Worm (Caenorhabditis elegans) whole organism, L2 larva: Measurements from ENCODE around the gene F26G1.11.

Source experiments
- F13H6.1 ChIP-seq: sonication (generic microtip); optimal IDR thresholded peaks from 2 replicates; lab custom pipeline; 2016; ENCODE audit warnings: missing genetic modification characterization, missing compliant biosample characterization
- R02D3.7 ChIP-seq: fragments of 150-350 bp; optimal IDR thresholded peaks from 2 replicates; lab custom pipeline; 2014; ENCODE audit warnings: missing biosample characterization, missing genetic modification characterization
- ZK546.5 ChIP-seq: sonication (generic microtip); optimal IDR thresholded peaks from 2 replicates; lab custom pipeline; 2017; ENCODE audit warnings: missing biosample characterization, missing genetic modification characterization
- alr-1 ChIP-seq: fragments of 150-350 bp; optimal IDR thresholded peaks from 2 replicates; lab custom pipeline; 2014; ENCODE audit warnings: missing biosample characterization, missing genetic modification characterization
- aly-2 ChIP-seq: fragments of 150-350 bp; optimal IDR thresholded peaks from 2 replicates; lab custom pipeline; 2014; ENCODE audit warnings: missing biosample characterization, missing genetic modification characterization
- ama-1 ChIP-seq: fragments of 150-350 bp; optimal IDR thresholded peaks from 2 replicates; lab custom pipeline; 2018; ENCODE audit warnings: inconsistent platforms
- blmp-1 ChIP-seq: sonication (generic microtip); optimal IDR thresholded peaks from 2 replicates; lab custom pipeline; 2017; ENCODE audit warnings: missing genetic modification characterization, mild to moderate bottlenecking, missing compliant biosample characterization, antibody characterized with exemption, moderate library complexity; ENCODE audit not compliant: insufficient read depth
- ceh-16 ChIP-seq: fragments of 150-350 bp; optimal IDR thresholded peaks from 2 replicates; lab custom pipeline; 2014; ENCODE audit warnings: missing biosample characterization, missing genetic modification characterization
- crh-2 ChIP-seq: sonication (generic microtip); optimal IDR thresholded peaks from 2 replicates; lab custom pipeline; 2017; ENCODE audit warnings: missing biosample characterization, missing genetic modification characterization
- dmd-4 ChIP-seq: sonication (generic microtip); optimal IDR thresholded peaks from 2 replicates; lab custom pipeline; 2017; ENCODE audit warnings: missing biosample characterization, missing genetic modification characterization
- egl-27 ChIP-seq: sonication (generic microtip); optimal IDR thresholded peaks from 3 replicates; lab custom pipeline; 2017; ENCODE audit warnings: missing biosample characterization, missing genetic modification reagents, missing genetic modification characterization
- elt-1 ChIP-seq: fragments of 150-350 bp; optimal IDR thresholded peaks from 2 replicates; lab custom pipeline; 2014; ENCODE audit warnings: missing biosample characterization, missing genetic modification characterization
- elt-3 ChIP-seq: sonication (generic microtip); optimal IDR thresholded peaks from 2 replicates; lab custom pipeline; 2017; ENCODE audit warnings: missing biosample characterization, missing genetic modification characterization
- gmeb-1 ChIP-seq: fragments of 150-350 bp; optimal IDR thresholded peaks from 2 replicates; lab custom pipeline; 2014; ENCODE audit warnings: missing biosample characterization, missing genetic modification characterization
- lin-11 ChIP-seq: fragments of 150-350 bp; sonication (generic microtip); optimal IDR thresholded peaks from 2 replicates; lab custom pipeline; 2014; ENCODE audit warnings: missing biosample characterization, missing genetic modification characterization, inconsistent platforms, mixed read lengths
- lin-13 ChIP-seq: fragments of 150-350 bp; optimal IDR thresholded peaks from 2 replicates; lab custom pipeline; 2014; ENCODE audit warnings: missing biosample characterization, missing genetic modification reagents, missing genetic modification characterization
- lin-39 ChIP-seq: fragments of 150-350 bp; optimal IDR thresholded peaks from 2 replicates; lab custom pipeline; 2014; ENCODE audit warnings: missing biosample characterization, missing genetic modification reagents, missing genetic modification characterization
- lsy-2 ChIP-seq, 2 experiments: fragments of 150-350 bp in 1 of 2; sonication (generic microtip) in 1 of 2; optimal IDR thresholded peaks; 2 replicates each; lab custom pipeline; 2014 to 2017; ENCODE audit warnings: missing biosample characterization in 2 of 2, missing genetic modification characterization in 2 of 2
- mab-5 ChIP-seq: fragments of 150-350 bp; optimal IDR thresholded peaks from 2 replicates; lab custom pipeline; 2014; ENCODE audit warnings: missing biosample characterization, missing genetic modification characterization
- mdl-1 ChIP-seq, 2 experiments: fragments of 150-350 bp in 1 of 2; sonication (generic microtip) in 1 of 2; optimal IDR thresholded peaks; 2 replicates each; lab custom pipeline; 2017; ENCODE audit warnings: missing biosample characterization in 2 of 2, missing genetic modification characterization in 2 of 2
- nhr-10 ChIP-seq: sonication (generic microtip); optimal IDR thresholded peaks from 2 replicates; lab custom pipeline; 2017; ENCODE audit warnings: missing biosample characterization, missing genetic modification characterization
- nhr-12 ChIP-seq: fragments of 150-350 bp; optimal IDR thresholded peaks from 2 replicates; lab custom pipeline; 2014; ENCODE audit warnings: missing biosample characterization, missing genetic modification characterization
- nhr-21 ChIP-seq: fragments of 150-350 bp; optimal IDR thresholded peaks from 2 replicates; lab custom pipeline; 2014; ENCODE audit warnings: missing biosample characterization, missing genetic modification characterization
- nhr-23 ChIP-seq: fragments of 150-350 bp; optimal IDR thresholded peaks from 2 replicates; lab custom pipeline; 2014; ENCODE audit warnings: missing biosample characterization, missing genetic modification reagents, missing genetic modification characterization
- nhr-237 ChIP-seq: fragments of 150-350 bp; optimal IDR thresholded peaks from 2 replicates; lab custom pipeline; 2014; ENCODE audit warnings: missing biosample characterization, missing genetic modification characterization
- nhr-25 ChIP-seq: fragments of 150-350 bp; sonication (generic microtip); optimal IDR thresholded peaks from 3 replicates; lab custom pipeline; 2014; ENCODE audit warnings: missing biosample characterization, missing genetic modification characterization
- nhr-6 ChIP-seq: fragments of 150-350 bp; optimal IDR thresholded peaks from 2 replicates; lab custom pipeline; 2014; ENCODE audit warnings: missing biosample characterization, missing genetic modification characterization
- peb-1 ChIP-seq: fragments of 150-350 bp; optimal IDR thresholded peaks from 2 replicates; lab custom pipeline; 2014; ENCODE audit warnings: missing biosample characterization, missing genetic modification characterization
- sem-4 ChIP-seq: fragments of 150-350 bp; optimal IDR thresholded peaks from 2 replicates; lab custom pipeline; 2014; ENCODE audit warnings: missing biosample characterization, missing genetic modification reagents, missing genetic modification characterization
- skn-1 ChIP-seq: sonication (generic microtip); optimal IDR thresholded peaks from 2 replicates; lab custom pipeline; 2017; ENCODE audit warnings: missing biosample characterization, missing genetic modification characterization
- sma-3 ChIP-seq: sonication (generic microtip); optimal IDR thresholded peaks from 2 replicates; lab custom pipeline; 2016; ENCODE audit warnings: missing genetic modification reagents, missing genetic modification characterization, missing compliant biosample characterization
- unc-55 ChIP-seq: fragments of 150-350 bp; sonication (generic microtip); optimal IDR thresholded peaks from 3 replicates; lab custom pipeline; 2014; ENCODE audit warnings: missing biosample characterization, missing genetic modification reagents, missing genetic modification characterization
- unc-62 ChIP-seq: fragments of 150-350 bp; optimal IDR thresholded peaks from 2 replicates; lab custom pipeline; 2014; ENCODE audit warnings: missing biosample characterization, missing genetic modification reagents, missing genetic modification characterization
- zag-1 ChIP-seq: fragments of 150-350 bp; optimal IDR thresholded peaks from 2 replicates; lab custom pipeline; 2014; ENCODE audit warnings: missing biosample characterization, missing genetic modification characterization
- ztf-1 ChIP-seq: fragments of 200-800 bp; sonication (Bioruptor generic); conservative IDR thresholded peaks from 2 replicates; pipeline ENCODE4 v1.3.6; 2022; ENCODE audit warnings: missing genetic modification characterization, missing compliant biosample characterization
- ztf-11 ChIP-seq: sonication (generic microtip); optimal IDR thresholded peaks from 2 replicates; lab custom pipeline; 2017; ENCODE audit warnings: missing biosample characterization, missing genetic modification characterization

Gene F26G1.11

ce11 chrII:4752257-4752728 lies 24.6 kb upstream of the F26G1.11 start, which contains the start of gene F41C3.1:
F41C3.1 (plus strand) TSS chrII:4752307.
- TF ChIP-seq crh-2 (tag; lab: Kevin White, UChicago) (no peak), egl-27 (tag; lab: Kevin White, UChicago) (no peak), nhr-12 (tag; lab: Kevin White, UChicago) (no peak), blmp-1 (no peak), zag-1 (tag; lab: Kevin White, UChicago) (no peak), F13H6.1 (no peak), aly-2 (tag; lab: Kevin White, UChicago) (no peak), ztf-1 (GFP tag; lab: Robert Waterston, UW) (no peak), ZK546.5 (tag; lab: Kevin White, UChicago) (no peak), nhr-21 (tag; lab: Kevin White, UChicago) (no peak), mdl-1 (tag; optimal IDR thresholded peaks at IDR 0.05; lab: Kevin White, UChicago) (no peak), unc-62 (GFP tag; lab: Kevin White, UChicago) (no peak), elt-3 (tag; lab: Kevin White, UChicago) (no peak), dmd-4 (no peak), sem-4 (no peak), lsy-2 (tag; optimal IDR thresholded peaks at IDR 0.05; lab: Kevin White, UChicago) (no peak), elt-1 (no peak), peb-1 (no peak), ztf-11 (tag; lab: Kevin White, UChicago) (no peak)

- TF ChIP-seq gmeb-1 (no peak), lin-11 (tag; lab: Kevin White, UChicago) (no peak), lin-39 (no peak), ZK546.5 (tag; lab: Kevin White, UChicago) (no peak), nhr-21 (tag; lab: Kevin White, UChicago) (no peak), nhr-6 (no peak), lin-13 (GFP tag; lab: Kevin White, UChicago) (no peak), nhr-12 (tag; lab: Kevin White, UChicago) (no peak), elt-1 (no peak), crh-2 (tag; lab: Kevin White, UChicago) (no peak), nhr-237 (tag; lab: Kevin White, UChicago) (no peak), unc-55 (GFP tag; lab: Kevin White, UChicago) (no peak), ceh-16 (no peak), mab-5 (tag; lab: Kevin White, UChicago) (no peak)
These were observed 23.8 kb upstream of the F26G1.11 start, which contains the start of gene C27D9.1 for ce11 chrII:4753133-4753532. C27D9.1 (plus strand) TSS chrII:4753413.

ce11 chrII:4755654-4756053 lies 21.3 kb upstream of the F26G1.11 start:
- TF ChIP-seq lin-13 (GFP tag; lab: Kevin White, UChicago) = no peak
- no peak for TF ChIP-seq crh-2 (tag; lab: Kevin White, UChicago)

ce11 chrII:4756751-4757150 lies 20.2 kb upstream of the F26G1.11 start, which contains the start of gene C27D9.2:
C27D9.2 (minus strand) TSS chrII:4756851.
- no peak for TF ChIP-seq nhr-23
- no peak for TF ChIP-seq elt-3 (tag; lab: Kevin White, UChicago)
- no peak for TF ChIP-seq skn-1
- TF ChIP-seq R02D3.7 = no peak
- no peak for TF ChIP-seq ama-1 (lab: Kevin White, UChicago)
- TF ChIP-seq crh-2 (tag; lab: Kevin White, UChicago) = no peak
- TF ChIP-seq nhr-25 (tag; lab: Kevin White, UChicago) = no peak
- TF ChIP-seq peb-1 = no peak
- TF ChIP-seq nhr-21 (tag; lab: Kevin White, UChicago) = no peak
- no peak for TF ChIP-seq dmd-4

ce11 chrII:4758462-4758861 lies 18.5 kb upstream of the F26G1.11 start, which contains the start of gene F26G1.3:
F26G1.3 (plus strand) TSS chrII:4758762.
- TF ChIP-seq nhr-12 (tag; lab: Kevin White, UChicago) = no peak
- TF ChIP-seq ama-1 (lab: Kevin White, UChicago) = no peak
- no peak for TF ChIP-seq ztf-11 (tag; lab: Kevin White, UChicago)
- no peak for TF ChIP-seq alr-1 (tag; lab: Kevin White, UChicago)
- TF ChIP-seq F13H6.1 = no peak
- no peak for TF ChIP-seq sma-3 (GFP tag; lab: Kevin White, UChicago)
- no peak for TF ChIP-seq nhr-10 (tag; lab: Kevin White, UChicago)
